Worm (Caenorhabditis elegans) whole organism, L4 larva: Measurements from ENCODE around the gene stdh-3.
A peak's percentile ranks its signal among the peaks of the same experiment; 100 is the strongest.

Experiments used
- F44E2.7 ChIP-seq: fragments of 200-800 bp; sonication (Bioruptor generic); IDR thresholded peaks from 2 replicates; pipeline ENCODE4 v2.1.2; 2022; ENCODE audit warnings: missing genetic modification characterization, missing compliant biosample characterization
- Y48G9A.11 ChIP-seq: fragments of 200-800 bp; sonication (Bioruptor generic); IDR thresholded peaks from 2 replicates; pipeline ENCODE4 v1.3.6; 2022; ENCODE audit warnings: missing genetic modification reagents, missing genetic modification characterization, missing compliant biosample characterization
- aha-1 ChIP-seq: fragments of 150-350 bp; peaks from one replicate; lab custom pipeline; 2014; ENCODE audit warnings: missing biosample characterization, missing genetic modification characterization
- ceh-20 ChIP-seq: fragments of 200-800 bp; sonication (Bioruptor generic); IDR thresholded peaks from 2 replicates; pipeline ENCODE4 v1.3.6; 2022; ENCODE audit warnings: missing genetic modification reagents, missing genetic modification characterization, missing compliant biosample characterization
- ceh-62 ChIP-seq: sonication (generic microtip); optimal IDR thresholded peaks from 2 replicates; lab custom pipeline; 2017; ENCODE audit warnings: missing biosample characterization, missing genetic modification characterization
- dmd-6 ChIP-seq: fragments of 200-800 bp; sonication (Bioruptor generic); IDR thresholded peaks from 2 replicates; pipeline ENCODE4 v1.3.6; 2022; ENCODE audit warnings: missing genetic modification reagents, missing genetic modification characterization, missing compliant biosample characterization
- duxl-1 ChIP-seq: sonication (generic microtip); optimal IDR thresholded peaks from 2 replicates; lab custom pipeline; 2016; ENCODE audit warnings: mild to moderate bottlenecking, missing genetic modification characterization, moderate library complexity, missing compliant biosample characterization; ENCODE audit not compliant: poor library complexity
- lin-1 ChIP-seq: fragments of 200-800 bp; sonication (Bioruptor generic); IDR thresholded peaks from 2 replicates; pipeline ENCODE4 v1.3.6; 2022; ENCODE audit warnings: missing genetic modification reagents, missing genetic modification characterization, missing compliant biosample characterization
- lin-13 ChIP-seq: fragments of 150-350 bp; optimal IDR thresholded peaks from 2 replicates; lab custom pipeline; 2014; ENCODE audit warnings: missing biosample characterization, missing genetic modification reagents, missing genetic modification characterization
- nhr-237 ChIP-seq: sonication (generic microtip); optimal IDR thresholded peaks from 2 replicates; lab custom pipeline; 2017; ENCODE audit warnings: missing biosample characterization, missing genetic modification characterization
- nhr-28 ChIP-seq: fragments of 150-350 bp; optimal IDR thresholded peaks from 2 replicates; lab custom pipeline; 2014; ENCODE audit warnings: missing biosample characterization, missing genetic modification characterization
- nhr-41 ChIP-seq: fragments of 200-800 bp; sonication (Bioruptor generic); IDR thresholded peaks from 2 replicates; pipeline ENCODE4 v1.3.6; 2022; ENCODE audit warnings: missing genetic modification reagents, missing genetic modification characterization, missing compliant biosample characterization
- php-3 ChIP-seq: fragments of 200-800 bp; sonication (Bioruptor generic); IDR thresholded peaks from 2 replicates; pipeline ENCODE4 v1.3.6; 2022; ENCODE audit warnings: missing genetic modification reagents, missing genetic modification characterization, missing compliant biosample characterization
- pqm-1 ChIP-seq: sonication (generic microtip); optimal IDR thresholded peaks from 2 replicates; lab custom pipeline; 2017; ENCODE audit warnings: missing biosample characterization, missing genetic modification characterization
- spr-1 ChIP-seq: sonication (generic microtip); optimal IDR thresholded peaks from 2 replicates; lab custom pipeline; 2016; ENCODE audit warnings: mild to moderate bottlenecking, missing genetic modification characterization, missing compliant biosample characterization
- zag-1 ChIP-seq: fragments of 150-350 bp; optimal IDR thresholded peaks from 2 replicates; lab custom pipeline; 2014; ENCODE audit warnings: missing biosample characterization, missing genetic modification characterization
- zfp-2 ChIP-seq: sonication (generic microtip); optimal IDR thresholded peaks from 2 replicates; lab custom pipeline; 2016; ENCODE audit warnings: mild to moderate bottlenecking, missing genetic modification characterization, missing compliant biosample characterization
- ztf-7 ChIP-seq: fragments of 150-350 bp; optimal IDR thresholded peaks from 2 replicates; lab custom pipeline; 2014; ENCODE audit warnings: missing biosample characterization, missing genetic modification characterization

Gene stdh-3

ce11 chrV:13953191-13953590, 48.8 kb downstream of the stdh-3 start, which contains the start of gene R10D12.8:
TSS of gene R10D12.8 (minus strand) at chrV:13953291.
- TF ChIP-seq nhr-41 (GFP tag; lab: Robert Waterston, UW): no peak
- TF ChIP-seq nhr-28 (tag; lab: Kevin White, UChicago): peak; percentile 10

ce11 chrV:13954056-13954455, 49.6 kb downstream of the stdh-3 start, which contains the start of gene swt-6:
TSS of gene swt-6 (plus strand) at chrV:13954356.
- TF ChIP-seq aha-1 (tag; lab: Kevin White, UChicago) (peak; percentile 7), spr-1 (tag; lab: Kevin White, UChicago) (no peak), ceh-62 (no peak), Y48G9A.11 (GFP tag; lab: Robert Waterston, UW) (no peak), nhr-237 (tag; lab: Kevin White, UChicago) (no peak), php-3 (no peak), lin-1 (no peak), zag-1 (tag; lab: Kevin White, UChicago) (no peak), ztf-7 (tag; lab: Kevin White, UChicago) (no peak), zfp-2 (tag; lab: Kevin White, UChicago) (no peak), duxl-1 (no peak), F44E2.7 (GFP tag; lab: Robert Waterston, UW) (no peak), nhr-28 (tag; lab: Kevin White, UChicago) (peak; percentile 87), lin-13 (GFP tag; lab: Kevin White, UChicago) (no peak), dmd-6 (GFP tag; lab: Robert Waterston, UW) (no peak), pqm-1 (peak; percentile 17), ceh-20 (no peak)
